Worm (Caenorhabditis elegans) whole organism, L3 larva: Measurements from ENCODE around the gene klp-13.

Experiments
- ZK546.5 ChIP-seq: sonication (generic microtip); optimal IDR thresholded peaks from 2 replicates; lab custom pipeline; 2017; ENCODE audit warnings: missing biosample characterization, missing genetic modification characterization
- aly-2 ChIP-seq: fragments of 150-350 bp; optimal IDR thresholded peaks from 2 replicates; lab custom pipeline; 2014; ENCODE audit warnings: missing biosample characterization, missing genetic modification characterization
- ama-1 ChIP-seq: fragments of 150-350 bp; optimal IDR thresholded peaks from 2 replicates; lab custom pipeline; 2018
- ceh-16 ChIP-seq: sonication (generic microtip); optimal IDR thresholded peaks from 2 replicates; lab custom pipeline; 2017; ENCODE audit warnings: missing biosample characterization, missing genetic modification characterization
- ceh-82 ChIP-seq: fragments of 150-350 bp; optimal IDR thresholded peaks from 2 replicates; lab custom pipeline; 2014; ENCODE audit warnings: missing biosample characterization, missing genetic modification characterization
- daf-12 ChIP-seq: fragments of 150-350 bp; optimal IDR thresholded peaks from 2 replicates; lab custom pipeline; 2014; ENCODE audit warnings: missing biosample characterization, missing genetic modification reagents, missing genetic modification characterization
- egl-27 ChIP-seq: sonication (generic microtip); optimal IDR thresholded peaks from 4 replicates; lab custom pipeline; 2017; ENCODE audit warnings: missing biosample characterization, missing genetic modification reagents, missing genetic modification characterization
- egl-5 ChIP-seq: fragments of 150-350 bp; optimal IDR thresholded peaks from 2 replicates; lab custom pipeline; 2017; ENCODE audit warnings: missing biosample characterization, missing genetic modification reagents, missing genetic modification characterization, inconsistent platforms
- elt-2 ChIP-seq: sonication (generic microtip); optimal IDR thresholded peaks from 2 replicates; lab custom pipeline; 2016; ENCODE audit warnings: missing genetic modification reagents, mild to moderate bottlenecking, missing genetic modification characterization, missing compliant biosample characterization
- elt-3 ChIP-seq, 3 experiments: fragments of 150-350 bp in 1 of 3; sonication (generic microtip) in 2 of 3; optimal IDR thresholded peaks; 2 replicates in 2 of 3; 4 replicates in 1 of 3; lab custom pipeline; 2014 to 2017; ENCODE audit warnings: missing biosample characterization in 3 of 3, missing genetic modification characterization in 3 of 3
- eor-1 ChIP-seq, 2 experiments: fragments of 150-350 bp; optimal IDR thresholded peaks; 2 replicates each; lab custom pipeline; 2014 to 2018; ENCODE audit warnings: missing biosample characterization in 2 of 2, missing genetic modification characterization in 2 of 2
- fkh-10 ChIP-seq: sonication (generic microtip); optimal IDR thresholded peaks from 2 replicates; lab custom pipeline; 2017; ENCODE audit warnings: missing biosample characterization, missing genetic modification reagents, missing genetic modification characterization
- hmg-11 ChIP-seq: sonication (generic microtip); optimal IDR thresholded peaks from 2 replicates; lab custom pipeline; 2016; ENCODE audit warnings: missing genetic modification characterization, missing compliant biosample characterization
- lin-15B ChIP-seq: fragments of 150-350 bp; optimal IDR thresholded peaks from 2 replicates; lab custom pipeline; 2014; ENCODE audit warnings: missing biosample characterization, missing genetic modification characterization
- lin-39 ChIP-seq: fragments of 150-350 bp; optimal IDR thresholded peaks from 2 replicates; lab custom pipeline; 2018; ENCODE audit warnings: missing biosample characterization, missing genetic modification reagents, missing genetic modification characterization
- lsy-12 ChIP-seq: sonication (generic microtip); optimal IDR thresholded peaks from 2 replicates; lab custom pipeline; 2016; ENCODE audit warnings: mild to moderate bottlenecking, missing genetic modification characterization, missing compliant biosample characterization
- mdl-1 ChIP-seq: fragments of 150-350 bp; optimal IDR thresholded peaks from 2 replicates; lab custom pipeline; 2014; ENCODE audit warnings: missing biosample characterization, missing genetic modification characterization
- nfya-1 ChIP-seq: sonication (generic microtip); optimal IDR thresholded peaks from 2 replicates; lab custom pipeline; 2017; ENCODE audit warnings: missing genetic modification characterization, mild to moderate bottlenecking, missing compliant biosample characterization, antibody characterized with exemption, moderate library complexity; ENCODE audit not compliant: insufficient read depth
- nhr-11 ChIP-seq: fragments of 150-350 bp; optimal IDR thresholded peaks from 2 replicates; lab custom pipeline; 2014; ENCODE audit warnings: missing biosample characterization, missing genetic modification characterization
- nhr-237 ChIP-seq: fragments of 150-350 bp; optimal IDR thresholded peaks from 2 replicates; lab custom pipeline; 2014; ENCODE audit warnings: missing biosample characterization, missing genetic modification characterization
- nhr-25 ChIP-seq: sonication (generic microtip); optimal IDR thresholded peaks from 2 replicates; lab custom pipeline; 2017; ENCODE audit warnings: missing biosample characterization, missing genetic modification characterization
- nhr-28 ChIP-seq: fragments of 150-350 bp; optimal IDR thresholded peaks from 2 replicates; lab custom pipeline; 2014; ENCODE audit warnings: missing biosample characterization, missing genetic modification characterization
- nhr-43 ChIP-seq: sonication (generic microtip); optimal IDR thresholded peaks from 2 replicates; lab custom pipeline; 2016; ENCODE audit warnings: mild to moderate bottlenecking, missing genetic modification characterization, missing compliant biosample characterization; ENCODE audit not compliant: poor library complexity, severe bottlenecking
- nhr-77 ChIP-seq: fragments of 150-350 bp; optimal IDR thresholded peaks from 2 replicates; lab custom pipeline; 2014; ENCODE audit warnings: missing biosample characterization, missing genetic modification characterization
- pqm-1 ChIP-seq: fragments of 150-350 bp; optimal IDR thresholded peaks from 2 replicates; lab custom pipeline; 2017; ENCODE audit warnings: missing biosample characterization, missing genetic modification characterization, inconsistent platforms
- sea-2 ChIP-seq: fragments of 150-350 bp; sonication (generic microtip); optimal IDR thresholded peaks from 4 replicates; lab custom pipeline; 2014; ENCODE audit warnings: missing biosample characterization, missing genetic modification reagents, missing genetic modification characterization
- snpc-4 ChIP-seq: fragments of 150-350 bp; optimal IDR thresholded peaks from 2 replicates; lab custom pipeline; 2014; ENCODE audit warnings: missing biosample characterization, missing genetic modification characterization
- tbx-2 ChIP-seq: sonication (generic microtip); optimal IDR thresholded peaks from 2 replicates; lab custom pipeline; 2016; ENCODE audit warnings: mild to moderate bottlenecking, missing genetic modification characterization, missing compliant biosample characterization
- unc-39 ChIP-seq: sonication (generic microtip); optimal IDR thresholded peaks from 4 replicates; lab custom pipeline; 2017; ENCODE audit warnings: missing biosample characterization, missing genetic modification characterization
- unc-62 ChIP-seq: fragments of 150-350 bp; sonication (generic microtip); optimal IDR thresholded peaks from 4 replicates; lab custom pipeline; 2014; ENCODE audit warnings: missing biosample characterization, missing genetic modification reagents, missing genetic modification characterization
- ztf-11 ChIP-seq: fragments of 150-350 bp; optimal IDR thresholded peaks from 2 replicates; lab custom pipeline; 2014; ENCODE audit warnings: missing biosample characterization, missing genetic modification characterization
- ztf-4 ChIP-seq: fragments of 150-350 bp; optimal IDR thresholded peaks from 2 replicates; lab custom pipeline; 2014; ENCODE audit warnings: missing biosample characterization, missing genetic modification characterization

klp-13 gene

DNA sequence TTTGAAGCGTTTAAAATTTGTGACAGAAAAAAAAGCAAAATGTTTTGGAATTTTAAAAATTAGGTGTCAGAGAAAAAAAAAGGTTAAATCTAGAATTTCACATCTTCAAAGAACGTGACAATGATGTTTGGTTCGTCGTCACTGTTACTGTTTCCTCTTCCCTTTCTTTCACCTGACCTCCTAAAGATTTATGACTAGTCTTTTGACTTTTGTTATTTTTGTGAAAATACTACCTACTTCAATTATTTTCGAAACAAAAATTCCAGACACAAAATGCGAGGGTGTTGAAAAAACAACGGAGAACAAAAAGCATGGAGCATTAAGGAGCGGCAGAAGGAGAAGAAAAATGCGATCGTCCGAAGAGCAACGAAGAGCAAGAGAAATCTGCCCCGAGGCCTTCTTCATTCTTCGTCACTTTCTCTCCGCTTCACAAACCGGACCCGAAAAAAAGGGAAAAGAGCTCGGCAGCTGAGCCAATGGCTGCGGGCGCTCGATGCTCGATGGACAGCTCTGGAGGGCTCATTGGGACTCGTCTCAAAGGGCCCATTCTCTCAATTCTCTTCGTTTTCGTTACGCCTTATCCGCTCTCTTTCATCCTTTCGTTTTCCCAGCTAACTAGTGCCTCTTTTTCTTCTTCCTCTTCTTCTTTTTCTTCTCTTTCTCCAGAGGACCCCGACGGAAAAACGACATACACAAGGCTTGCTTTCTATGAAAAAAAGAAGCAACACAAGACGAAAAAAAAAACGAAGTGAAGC is 8.4 kb upstream of the klp-13 start (continued):
- no peak for TF ChIP-seq ama-1
- TF ChIP-seq, all 47 proteins: peak for 5

DNA sequence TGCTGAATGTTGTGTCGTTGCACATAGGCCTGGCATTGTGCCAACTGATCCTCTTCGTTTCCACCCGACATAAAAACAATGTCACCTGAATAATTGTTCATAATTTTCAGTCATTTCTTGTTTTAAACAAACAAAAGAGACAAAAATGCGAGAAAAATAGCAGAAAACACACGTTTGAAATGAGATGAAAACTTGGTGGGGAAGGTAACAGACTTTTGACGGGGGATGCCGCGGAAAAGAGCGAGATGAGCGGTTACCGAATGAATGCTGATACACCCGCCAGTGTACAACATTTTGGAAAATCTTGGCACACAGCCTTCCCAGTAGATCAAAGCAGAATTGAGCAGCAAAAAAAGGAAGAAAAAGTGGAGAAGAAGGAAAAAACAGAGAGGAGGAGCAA is 7.0 kb upstream of the klp-13 start, which contains the start of gene kin-2:
Gene kin-2 (minus strand): TSS at position 101 of the 400 bp plus-strand sequence.
- TF ChIP-seq nhr-25 = no peak
- no peak for TF ChIP-seq nhr-43
- TF ChIP-seq nhr-77 (tag; lab: Kevin White, UChicago) = no peak
- TF ChIP-seq, all 47 proteins: peak for 0

- TF ChIP-seq ztf-11 (tag; lab: Kevin White, UChicago) (no peak), unc-39 (tag; lab: Kevin White, UChicago) (no peak), lin-39 (tag; lab: Kevin White, UChicago) (peak; percentile 23), hmg-11 (tag; lab: Kevin White, UChicago) (peak; percentile 6), fkh-10 (GFP tag; lab: Kevin White, UChicago) (peak; percentile 46), nhr-25 (no peak), unc-62 (GFP tag; lab: Kevin White, UChicago) (no peak), nfya-1 (tag; lab: Kevin White, UChicago) (peak; percentile 29), lsy-12 (no peak)
These were observed 3.1 kb upstream of the klp-13 start for ce11 chrX:5981698-5982097.

DNA sequence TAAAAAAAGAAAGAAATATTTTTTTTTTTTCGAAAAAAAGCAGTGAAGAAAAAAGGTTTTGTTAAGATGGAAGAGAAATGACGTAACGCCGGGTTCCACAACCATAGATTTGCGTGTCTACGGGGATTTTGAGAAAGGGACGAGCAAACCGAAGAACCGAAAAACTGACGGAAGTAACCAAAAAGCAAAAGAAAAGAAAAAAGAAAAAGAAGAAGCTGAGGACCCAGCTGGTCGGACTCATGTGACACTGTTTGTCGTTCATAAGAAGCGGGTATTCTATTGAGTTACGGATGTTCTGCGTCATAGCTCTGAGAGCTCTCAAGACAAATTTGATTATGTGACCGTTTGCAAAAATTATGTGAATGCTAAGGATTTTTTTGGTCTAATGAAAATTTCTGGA is 2.0 kb upstream of the klp-13 start:
- TF ChIP-seq elt-3 (tag; optimal IDR thresholded peaks at IDR 0.05; lab: Kevin White, UChicago) (no peak), nhr-237 (no peak), lin-39 (tag; lab: Kevin White, UChicago) (peak; percentile 68), unc-62 (GFP tag; lab: Kevin White, UChicago) (peak; percentile 41), eor-1 (tag; optimal IDR thresholded peaks at IDR 0.05; lab: Kevin White, UChicago) (no peak), aly-2 (no peak), unc-39 (tag; lab: Kevin White, UChicago) (no peak), mdl-1 (tag; lab: Kevin White, UChicago) (no peak), hmg-11 (tag; lab: Kevin White, UChicago) (no peak), daf-12 (no peak), sea-2 (no peak), egl-5 (tag; lab: Kevin White, UChicago) (no peak), nhr-28 (tag; lab: Kevin White, UChicago) (no peak), ztf-4 (tag; lab: Kevin White, UChicago) (no peak), snpc-4 (no peak), nfya-1 (tag; lab: Kevin White, UChicago) (peak; percentile 47), ceh-16 (tag; lab: Kevin White, UChicago) (no peak), ceh-82 (tag; lab: Kevin White, UChicago) (no peak), nhr-25 (no peak), egl-27 (tag; lab: Kevin White, UChicago) (no peak), tbx-2 (tag; lab: Kevin White, UChicago) (no peak), ZK546.5 (tag; lab: Kevin White, UChicago) (no peak), ztf-11 (tag; lab: Kevin White, UChicago) (no peak), nhr-11 (tag; lab: Kevin White, UChicago) (no peak)

ce11 chrX:5983267-5983666 is 1.5 kb upstream of the klp-13 start:
- peak; percentile 12 for TF ChIP-seq nfya-1 (tag; lab: Kevin White, UChicago)
- peak; percentile 83 for TF ChIP-seq fkh-10 (GFP tag; lab: Kevin White, UChicago)
- TF ChIP-seq lin-15B (tag; lab: Kevin White, UChicago) = no peak

- TF ChIP-seq ztf-11 (tag; lab: Kevin White, UChicago) = no peak
- peak; percentile 69 for TF ChIP-seq elt-2 (tag; lab: Kevin White, UChicago)
- peak; percentile 3 for TF ChIP-seq pqm-1 (tag; lab: Kevin White, UChicago)
- TF ChIP-seq eor-1 (tag; optimal IDR thresholded peaks at IDR 0.05; lab: Kevin White, UChicago) = no peak
- TF ChIP-seq ZK546.5 (tag; lab: Kevin White, UChicago) = no peak
These were observed 931 bp downstream of the klp-13 start for ce11 chrX:5985720-5986119.
